Worm (Caenorhabditis elegans): Measurements from ENCODE around the gene pfd-5.

DNA sequence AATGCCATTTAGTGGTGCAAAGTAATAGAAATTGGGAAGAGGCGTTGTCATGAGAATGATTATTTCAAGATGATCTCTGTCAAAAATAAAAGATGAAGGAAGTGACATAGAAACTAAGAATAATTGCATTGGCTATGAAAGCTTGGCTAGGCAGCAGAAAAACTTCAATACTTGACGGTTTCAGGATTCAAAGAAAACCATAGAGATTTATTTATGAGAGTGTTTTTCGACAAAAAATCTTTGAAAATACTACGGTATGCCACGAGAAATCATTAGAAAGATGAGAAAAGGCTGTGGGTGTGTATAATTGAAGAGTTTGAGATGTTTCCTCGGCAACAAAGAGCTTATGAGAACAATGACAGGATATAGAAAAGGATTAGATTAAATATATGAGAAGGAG lies 13.2 kb downstream of the pfd-5 start, which contains the start of gene F37C12.14:
- TF ChIP-seq ceh-20 (GFP tag; IDR thresholded peaks at IDR 0.05) = no peak
- TF ChIP-seq skn-1 (tag; optimal IDR thresholded peaks at IDR 0.05) = no peak
